Worm (Caenorhabditis elegans) whole organism, early embryonic: Measurements from ENCODE around the gene T24D5.1.

Experiments
- B0310.2 ChIP-seq: sonication (generic microtip); optimal IDR thresholded peaks from 2 replicates; lab custom pipeline; 2016; ENCODE audit warnings: mild to moderate bottlenecking, missing genetic modification characterization, missing compliant biosample characterization
- F13C5.2 ChIP-seq: sonication (generic microtip); optimal IDR thresholded peaks from 2 replicates; lab custom pipeline; 2017; ENCODE audit warnings: mild to moderate bottlenecking, missing genetic modification characterization, inconsistent platforms, missing compliant biosample characterization
- aly-1 ChIP-seq: sonication (generic microtip); optimal IDR thresholded peaks from 2 replicates; lab custom pipeline; 2016; ENCODE audit warnings: missing genetic modification characterization, missing compliant biosample characterization
- ama-1 ChIP-seq: fragments of 150-350 bp; optimal IDR thresholded peaks from 2 replicates; lab custom pipeline; 2014
- ceh-13 ChIP-seq: fragments of 200-800 bp; sonication (Bioruptor generic); optimal IDR thresholded peaks from 2 replicates; lab custom pipeline; 2018; ENCODE audit warnings: mild to moderate bottlenecking, missing genetic modification characterization, missing compliant biosample characterization
- ceh-36 ChIP-seq: sonication (generic microtip); optimal IDR thresholded peaks from 2 replicates; lab custom pipeline; 2016; ENCODE audit warnings: missing genetic modification characterization, inconsistent platforms, missing compliant biosample characterization
- ets-7 ChIP-seq: sonication (generic microtip); optimal IDR thresholded peaks from 2 replicates; lab custom pipeline; 2016; ENCODE audit warnings: missing genotype, missing genetic modification characterization, missing compliant biosample characterization
- flt-1 ChIP-seq: fragments of 200-800 bp; sonication (Bioruptor generic); IDR thresholded peaks from 2 replicates; pipeline ENCODE4 v1.3.6; 2022; ENCODE audit warnings: missing genetic modification characterization, missing compliant biosample characterization
- hmbx-1 ChIP-seq: sonication (generic microtip); optimal IDR thresholded peaks from 2 replicates; lab custom pipeline; 2016; ENCODE audit warnings: mild to moderate bottlenecking, missing genetic modification characterization, missing compliant biosample characterization
- hmg-4 ChIP-seq: fragments of 200-800 bp; sonication (Bioruptor generic); optimal IDR thresholded peaks from 2 replicates; lab custom pipeline; 2018; ENCODE audit warnings: mild to moderate bottlenecking, missing genetic modification characterization, missing compliant biosample characterization
- hnd-1 ChIP-seq: sonication (generic microtip); optimal IDR thresholded peaks from 2 replicates; lab custom pipeline; 2016; ENCODE audit warnings: missing genetic modification characterization, missing compliant biosample characterization
- scrt-1 ChIP-seq: fragments of 200-800 bp; sonication (Bioruptor generic); IDR thresholded peaks from 2 replicates; pipeline ENCODE4 v1.3.6; 2022; ENCODE audit warnings: missing genetic modification characterization, missing compliant biosample characterization
- sea-1 ChIP-seq: fragments of 200-800 bp; sonication (Bioruptor generic); conservative IDR thresholded peaks from 2 replicates; pipeline ENCODE4 v1.3.6; 2022; ENCODE audit warnings: missing genetic modification characterization, missing compliant biosample characterization
- tbx-11 ChIP-seq: fragments of 200-800 bp; sonication (Bioruptor generic); IDR thresholded peaks from 2 replicates; pipeline ENCODE4 v1.3.6; 2022; ENCODE audit warnings: missing genetic modification characterization, missing compliant biosample characterization

T24D5.1 gene

ce11 chrX:12620310-12620709, 45.7 kb downstream of the T24D5.1 start:
- TF ChIP-seq ets-7 (no peak), aly-1 (tag; lab: Kevin White, UChicago) (no peak), ceh-13 (GFP tag; lab: Kevin White, UChicago) (no peak), hmg-4 (GFP tag; lab: Kevin White, UChicago) (no peak), hmbx-1 (no peak), scrt-1 (GFP tag; lab: Robert Waterston, UW) (no peak), flt-1 (GFP tag; lab: Robert Waterston, UW) (no peak), B0310.2 (tag; lab: Kevin White, UChicago) (no peak), hnd-1 (no peak), ceh-36 (no peak), ama-1 (lab: Kevin White, UChicago) (no peak), F13C5.2 (tag; lab: Kevin White, UChicago) (no peak), tbx-11 (GFP tag; lab: Robert Waterston, UW) (no peak), sea-1 (no peak)
